Worm (Caenorhabditis elegans): ENCODE data around the gene srg-26.

The srg-26 gene

ce11 chrV:5351483-5351882, 20.4 kb downstream of the srg-26 start, which contains the start of gene srd-9:
TSS of gene srd-9 (plus strand) at chrV:5351783.
- TF ChIP-seq rnt-1 (tag; optimal IDR thresholded peaks at IDR 0.05) (no peak), ceh-18 (tag; optimal IDR thresholded peaks at IDR 0.05) (no peak), sox-2 (GFP tag; IDR thresholded peaks at IDR 0.05) (no peak), pha-2 (tag; optimal IDR thresholded peaks at IDR 0.05) (no peak), unc-55 (GFP tag; optimal IDR thresholded peaks at IDR 0.05) (no peak), ceh-48 (tag; optimal IDR thresholded peaks at IDR 0.05) (no peak), dve-1 (tag; optimal IDR thresholded peaks at IDR 0.05) (no peak), lim-6 (tag; optimal IDR thresholded peaks at IDR 0.05) (no peak), nfya-1 (tag; optimal IDR thresholded peaks at IDR 0.05) (no peak), unc-86 (tag; optimal IDR thresholded peaks at IDR 0.05) (no peak), ztf-16 (tag; optimal IDR thresholded peaks at IDR 0.05) (no peak), C38D4.7 (GFP tag; optimal IDR thresholded peaks at IDR 0.05) (no peak), nhr-232 (tag; optimal IDR thresholded peaks at IDR 0.05) (no peak)

- TF ChIP-seq syd-9 (tag; optimal IDR thresholded peaks at IDR 0.05) (no peak), ceh-31 (tag; optimal IDR thresholded peaks at IDR 0.05) (no peak), ceh-45 (GFP tag; IDR thresholded peaks at IDR 0.05) (no peak), gmeb-2 (tag; optimal IDR thresholded peaks at IDR 0.05) (no peak), dve-1 (tag; optimal IDR thresholded peaks at IDR 0.05) (no peak), tbx-7 (tag; optimal IDR thresholded peaks at IDR 0.05) (no peak)
Observed at ce11 chrV:5358772-5359171, 27.7 kb downstream of the srg-26 start, which contains the start of gene nhr-216. TSS of gene nhr-216 (minus strand) at chrV:5358872.

- no peak for TF ChIP-seq ceh-6 (GFP tag; optimal IDR thresholded peaks at IDR 0.05)
- TF ChIP-seq ceh-19 (GFP tag; optimal IDR thresholded peaks at IDR 0.05): no peak
- no peak for TF ChIP-seq ceh-18 (tag; optimal IDR thresholded peaks at IDR 0.05)
- no peak for TF ChIP-seq ahr-1 (tag; optimal IDR thresholded peaks at IDR 0.05)
- no peak for TF ChIP-seq fkh-6 (tag; optimal IDR thresholded peaks at IDR 0.05)
- no peak for TF ChIP-seq ztf-16 (tag; optimal IDR thresholded peaks at IDR 0.05)
- no peak for TF ChIP-seq ceh-31 (tag; optimal IDR thresholded peaks at IDR 0.05)
- no peak for TF ChIP-seq nfya-1 (tag; optimal IDR thresholded peaks at IDR 0.05)
- no peak for TF ChIP-seq C08G9.2 (tag; optimal IDR thresholded peaks at IDR 0.05)
- TF ChIP-seq ceh-48 (tag; optimal IDR thresholded peaks at IDR 0.05): no peak
- TF ChIP-seq dve-1 (tag; optimal IDR thresholded peaks at IDR 0.05): no peak
- TF ChIP-seq pqm-1 (tag; optimal IDR thresholded peaks at IDR 0.05): no peak
- TF ChIP-seq unc-42 (tag; optimal IDR thresholded peaks at IDR 0.05): no peak
- no peak for TF ChIP-seq ets-4 (tag; optimal IDR thresholded peaks at IDR 0.05)
Observed at ce11 chrV:5362220-5362619, 31.2 kb downstream of the srg-26 start.

DNA sequence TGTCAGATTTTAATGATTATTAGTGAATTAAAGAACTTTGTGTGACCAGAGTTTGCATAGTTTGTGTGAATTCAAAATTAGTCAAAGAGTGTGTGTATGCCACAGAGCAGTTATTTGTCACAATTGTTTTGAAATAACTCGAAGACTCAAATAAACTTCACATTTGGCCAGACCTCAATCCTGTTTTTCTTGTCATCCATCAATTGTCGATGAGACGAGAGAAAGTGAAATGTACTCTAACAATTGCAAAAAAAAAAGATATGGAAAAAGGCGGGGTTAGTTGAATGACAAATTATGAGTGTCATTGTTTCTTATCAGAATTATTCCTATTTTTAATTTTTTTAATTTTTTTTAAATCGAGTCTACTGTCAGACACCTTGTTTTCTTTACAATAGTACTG, 33.8 kb downstream of the srg-26 start, which contains the start of gene T09D3.8:
Gene T09D3.8, plus strand, starts transcription at position 301 of the 400 bp plus-strand sequence.
- TF ChIP-seq lim-6 (tag; optimal IDR thresholded peaks at IDR 0.05) (no peak), ets-4 (tag; optimal IDR thresholded peaks at IDR 0.05) (no peak), fkh-10 (GFP tag; optimal IDR thresholded peaks at IDR 0.05) (no peak), tbx-7 (tag; optimal IDR thresholded peaks at IDR 0.05) (no peak), F13H6.1 (tag; optimal IDR thresholded peaks at IDR 0.05) (no peak), mec-3 (tag; optimal IDR thresholded peaks at IDR 0.05; ENCODE audit: borderline replicate concordance) (no peak), unc-42 (tag; optimal IDR thresholded peaks at IDR 0.05) (no peak), hlh-15 (tag; optimal IDR thresholded peaks at IDR 0.05) (no peak), ceh-34 (tag; optimal IDR thresholded peaks at IDR 0.05) (no peak), hlh-6 (tag; optimal IDR thresholded peaks at IDR 0.05) (no peak), ceh-19 (GFP tag; optimal IDR thresholded peaks at IDR 0.05) (no peak), ceh-2 (tag; optimal IDR thresholded peaks at IDR 0.05) (no peak), ceh-30 (tag; optimal IDR thresholded peaks at IDR 0.05) (no peak)

DNA sequence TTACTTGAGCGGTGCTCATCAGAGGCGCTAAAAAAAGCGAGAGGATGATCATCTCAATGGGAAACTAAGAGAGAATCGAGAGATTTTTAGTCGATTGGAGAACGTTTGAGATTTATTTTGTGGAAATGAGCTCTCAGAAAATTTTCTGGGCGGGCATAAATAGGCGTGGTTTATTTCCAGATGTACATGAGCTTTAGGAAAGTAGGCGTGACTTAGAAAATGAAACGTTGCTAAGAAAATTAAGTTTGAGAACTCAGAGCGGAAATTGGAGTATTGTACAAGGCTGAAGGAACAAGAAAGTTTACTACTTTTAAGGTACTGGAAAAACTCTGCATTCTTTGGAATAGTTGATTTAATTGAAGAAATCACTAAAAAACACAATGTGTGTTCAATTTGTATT, 37.7 kb downstream of the srg-26 start, which contains the start of gene T09D3.9:
Gene T09D3.9, minus strand, starts transcription at position 101 of the 400 bp plus-strand sequence.
- TF ChIP-seq unc-42 (tag; optimal IDR thresholded peaks at IDR 0.05) (no peak), eyg-1 (tag; optimal IDR thresholded peaks at IDR 0.05) (no peak), unc-3 (GFP tag; conservative IDR thresholded peaks at IDR 0.05) (no peak), unc-3 (tag; optimal IDR thresholded peaks at IDR 0.05) (no peak), K02D7.2 (tag; optimal IDR thresholded peaks at IDR 0.05) (no peak), sdc-2 (tag; optimal IDR thresholded peaks at IDR 0.05) (no peak), hlh-30 (tag; optimal IDR thresholded peaks at IDR 0.05; ENCODE audit: insufficient read depth) (no peak), hlh-13 (GFP tag; optimal IDR thresholded peaks at IDR 0.05) (no peak)
